Fruit fly (Drosophila melanogaster) whole organism, embryonic: ENCODE data around the gene HemK2.

ENCODE experiments used
- Ada2b ChIP-seq: fragments of 200-800 bp; sonication (Bioruptor generic); IDR thresholded peaks from 2 replicates; pipeline ENCODE4 v1.3.6; 2022; ENCODE audit warnings: missing biosample characterization, missing genetic modification characterization
- Antp ChIP-seq: fragments of 200-800 bp; sonication (Bioruptor generic); optimal IDR thresholded peaks from 3 replicates; lab custom pipeline; 2016; ENCODE audit warnings: missing biosample characterization, missing genetic modification characterization
- CG10147 ChIP-seq: fragments of 200-800 bp; sonication (Bioruptor generic); optimal IDR thresholded peaks from 2 replicates; lab custom pipeline; 2019; ENCODE audit warnings: missing biosample characterization, mild to moderate bottlenecking, missing genetic modification characterization, moderate library complexity
- CG10366 ChIP-seq: fragments of 200-800 bp; sonication (Bioruptor generic); IDR thresholded peaks from 2 replicates; pipeline ENCODE4 v1.3.6; 2022; ENCODE audit warnings: missing biosample characterization, missing genetic modification characterization
- CG10979 ChIP-seq: fragments of 200-800 bp; sonication (Bioruptor generic); optimal IDR thresholded peaks from 2 replicates; lab custom pipeline; 2018; ENCODE audit warnings: missing biosample characterization, mild to moderate bottlenecking, missing genetic modification characterization, moderate library complexity
- CG11456 ChIP-seq: fragments of 200-800 bp; sonication (Bioruptor generic); IDR thresholded peaks from 3 replicates; pipeline ENCODE4 v1.3.6; 2022; ENCODE audit warnings: missing biosample characterization, missing genetic modification characterization
- CG13296 ChIP-seq: fragments of 200-800 bp; sonication (Bioruptor generic); optimal IDR thresholded peaks from 3 replicates; lab custom pipeline; 2018; ENCODE audit warnings: missing biosample characterization, mild to moderate bottlenecking, missing genetic modification characterization
- CG13775 ChIP-seq: fragments of 200-800 bp; sonication (Bioruptor generic); optimal IDR thresholded peaks from 3 replicates; lab custom pipeline; 2017; ENCODE audit warnings: missing biosample characterization, mild to moderate bottlenecking, missing genetic modification characterization
- CG14710 ChIP-seq: fragments of 200-800 bp; sonication (Bioruptor generic); optimal IDR thresholded peaks from 3 replicates; lab custom pipeline; 2019; ENCODE audit warnings: missing biosample characterization, mild to moderate bottlenecking, missing genetic modification characterization, moderate library complexity
- CG14860 ChIP-seq: fragments of 200-800 bp; sonication (Bioruptor generic); IDR thresholded peaks from 3 replicates; pipeline ENCODE4 v1.3.6; 2022; ENCODE audit warnings: missing biosample characterization, missing genetic modification characterization; ENCODE audit not compliant: partially characterized antibody
- CG17912 ChIP-seq: fragments of 200-800 bp; sonication (Bioruptor generic); optimal IDR thresholded peaks from 2 replicates; lab custom pipeline; 2018; ENCODE audit warnings: missing biosample characterization, mild to moderate bottlenecking, missing genetic modification characterization
- CG31224 ChIP-seq: fragments of 200-800 bp; sonication (Bioruptor generic); IDR thresholded peaks from 2 replicates; pipeline ENCODE4 v1.3.6; 2022; ENCODE audit warnings: missing biosample characterization, missing genetic modification characterization
- CG3726 ChIP-seq: fragments of 200-800 bp; sonication (Bioruptor generic); IDR thresholded peaks from 3 replicates; pipeline ENCODE4, ENCODE4 v1.3.6; 2022; ENCODE audit warnings: missing biosample characterization, missing genetic modification characterization
- CG5180 ChIP-seq: fragments of 200-800 bp; sonication (Bioruptor generic); optimal IDR thresholded peaks from 3 replicates; lab custom pipeline; 2017; ENCODE audit warnings: missing biosample characterization, missing genetic modification characterization, mild to moderate bottlenecking, moderate library complexity, missing genetic modification reagents
- CG6683 ChIP-seq: fragments of 200-800 bp; sonication (Bioruptor generic); optimal IDR thresholded peaks from 2 replicates; lab custom pipeline; 2017; ENCODE audit warnings: missing biosample characterization, mild to moderate bottlenecking, missing genetic modification characterization, missing genetic modification reagents
- CG8281 ChIP-seq: fragments of 200-800 bp; sonication (Bioruptor generic); optimal IDR thresholded peaks from 2 replicates; lab custom pipeline; 2018; ENCODE audit warnings: missing biosample characterization, mild to moderate bottlenecking, missing genetic modification characterization, moderate library complexity
- CG8765 ChIP-seq: fragments of 200-800 bp; sonication (Bioruptor generic); IDR thresholded peaks from 2 replicates; pipeline ENCODE4 v1.3.6; 2022; ENCODE audit warnings: missing biosample characterization, missing genetic modification characterization
- CG9437 ChIP-seq: fragments of 200-800 bp; sonication (Bioruptor generic); optimal IDR thresholded peaks from 2 replicates; lab custom pipeline; 2018; ENCODE audit warnings: missing biosample characterization, mild to moderate bottlenecking, missing genetic modification characterization
- CkIIα-i1 ChIP-seq: fragments of 200-800 bp; sonication (Bioruptor generic); IDR thresholded peaks from 2 replicates; pipeline ENCODE4 v1.3.6; 2022; ENCODE audit warnings: missing biosample characterization, missing genetic modification characterization
- CoRest ChIP-seq: fragments of 200-800 bp; sonication (Bioruptor generic); optimal IDR thresholded peaks from 3 replicates; lab custom pipeline; 2018; ENCODE audit warnings: missing biosample characterization, mild to moderate bottlenecking, missing genetic modification characterization, moderate library complexity
- Dref ChIP-seq: fragments of 200-800 bp; sonication (Bioruptor generic); IDR thresholded peaks from 2 replicates; pipeline ENCODE4 v1.3.6; 2022; ENCODE audit warnings: missing biosample characterization, missing genetic modification characterization
- Drgx ChIP-seq: fragments of 200-800 bp; sonication (Bioruptor generic); IDR thresholded peaks from 2 replicates; pipeline ENCODE4 v1.3.6; 2022; ENCODE audit warnings: missing biosample characterization, missing genetic modification characterization
- Fer3 ChIP-seq: fragments of 200-800 bp; sonication (Bioruptor generic); optimal IDR thresholded peaks from 2 replicates; lab custom pipeline; 2018; ENCODE audit warnings: missing biosample characterization, mild to moderate bottlenecking, missing genetic modification characterization, moderate library complexity
- Hey ChIP-seq: fragments of 200-800 bp; sonication (Bioruptor generic); optimal IDR thresholded peaks from 3 replicates; lab custom pipeline; 2018; ENCODE audit warnings: missing biosample characterization, mild to moderate bottlenecking, missing genetic modification characterization
- Hsf ChIP-seq: fragments of 200-800 bp; sonication (Bioruptor generic); optimal IDR thresholded peaks from 3 replicates; lab custom pipeline; 2016; ENCODE audit warnings: missing biosample characterization, missing genetic modification characterization
- Kr ChIP-seq: fragments of 200-800 bp; sonication (Bioruptor generic); optimal IDR thresholded peaks from 2 replicates; lab custom pipeline; 2017; ENCODE audit warnings: missing biosample characterization, mild to moderate bottlenecking, missing genetic modification characterization
- MBD-R2 ChIP-seq: fragments of 200-800 bp; sonication (Bioruptor generic); IDR thresholded peaks from 2 replicates; pipeline ENCODE4 v1.3.6; 2022; ENCODE audit warnings: missing biosample characterization, missing genetic modification characterization
- Med ChIP-seq: fragments of 200-800 bp; sonication (Bioruptor generic); peaks from one replicate; lab custom pipeline; 2016; ENCODE audit warnings: missing biosample characterization, missing genetic modification characterization, mild to moderate bottlenecking, inconsistent platforms, moderate library complexity
- Meics ChIP-seq: fragments of 200-800 bp; sonication (Bioruptor generic); optimal IDR thresholded peaks from 2 replicates; lab custom pipeline; 2017; ENCODE audit warnings: missing biosample characterization, mild to moderate bottlenecking, missing genetic modification characterization
- Mrtf ChIP-seq: fragments of 200-800 bp; sonication (Bioruptor generic); IDR thresholded peaks from 3 replicates; pipeline ENCODE4 v1.3.6; 2022; ENCODE audit warnings: missing biosample characterization, missing genetic modification characterization
- Xbp1 ChIP-seq: fragments of 200-800 bp; sonication (Bioruptor generic); optimal IDR thresholded peaks from 3 replicates; lab custom pipeline; 2016; ENCODE audit warnings: missing biosample characterization, mild to moderate bottlenecking, missing genetic modification characterization
- ara ChIP-seq: fragments of 200-800 bp; sonication (Bioruptor generic); IDR thresholded peaks from 2 replicates; pipeline ENCODE4 v1.3.6; 2022; ENCODE audit warnings: missing biosample characterization, missing genetic modification characterization
- br ChIP-seq: fragments of >200 bp; optimal IDR thresholded peaks from 2 replicates; lab custom pipeline; 2017
- chif ChIP-seq, 2 experiments: fragments of 200-800 bp; sonication (Bioruptor generic); optimal IDR thresholded peaks; 3 replicates each; lab custom pipeline; 2016; ENCODE audit warnings: missing biosample characterization in 2 of 2, missing genetic modification characterization in 2 of 2
- chinmo ChIP-seq: fragments of 200-800 bp; sonication (Bioruptor generic); IDR thresholded peaks from 4 replicates; pipeline ENCODE4 v1.3.6; 2022; ENCODE audit warnings: missing biosample characterization, missing genetic modification characterization; ENCODE audit not compliant: partially characterized antibody
- dati ChIP-seq: fragments of 200-800 bp; sonication (Bioruptor generic); IDR thresholded peaks from 2 replicates; pipeline ENCODE4 v1.3.6; 2022; ENCODE audit warnings: missing biosample characterization, missing genetic modification characterization
- fd96Cb ChIP-seq: fragments of 200-800 bp; sonication (Bioruptor generic); optimal IDR thresholded peaks from 2 replicates; lab custom pipeline; 2018; ENCODE audit warnings: missing biosample characterization, mild to moderate bottlenecking, missing genetic modification characterization, moderate library complexity
- gem ChIP-seq: fragments of 200-800 bp; sonication (Bioruptor generic); optimal IDR thresholded peaks from 2 replicates; lab custom pipeline; 2019; ENCODE audit warnings: missing biosample characterization, mild to moderate bottlenecking, missing genetic modification characterization, moderate library complexity
- ham ChIP-seq: fragments of 200-800 bp; sonication (Bioruptor generic); IDR thresholded peaks from 2 replicates; pipeline ENCODE4 v1.3.6; 2022; ENCODE audit warnings: missing biosample characterization, missing genetic modification characterization
- lbe ChIP-seq: fragments of 200-800 bp; sonication (Bioruptor generic); optimal IDR thresholded peaks from 2 replicates; lab custom pipeline; 2016; ENCODE audit warnings: missing biosample characterization, mild to moderate bottlenecking, missing genetic modification characterization
- org-1 ChIP-seq: fragments of 200-800 bp; sonication (Bioruptor generic); optimal IDR thresholded peaks from 2 replicates; lab custom pipeline; 2017; ENCODE audit warnings: missing biosample characterization, missing genetic modification characterization
- phol ChIP-seq: fragments of 200-800 bp; sonication (Bioruptor generic); optimal IDR thresholded peaks from 3 replicates; lab custom pipeline; 2018; ENCODE audit warnings: missing biosample characterization, mild to moderate bottlenecking, missing genetic modification characterization, moderate library complexity
- pita ChIP-seq: fragments of 200-800 bp; sonication (Bioruptor generic); optimal IDR thresholded peaks from 2 replicates; lab custom pipeline; 2017; ENCODE audit warnings: missing biosample characterization, mild to moderate bottlenecking, missing genetic modification characterization
- pnt ChIP-seq: fragments of 200-800 bp; sonication (Bioruptor generic); optimal IDR thresholded peaks from 3 replicates; lab custom pipeline; 2016; ENCODE audit warnings: missing biosample characterization, missing genetic modification characterization
- salm ChIP-seq: fragments of 200-800 bp; sonication (Bioruptor generic); optimal IDR thresholded peaks from 2 replicates; lab custom pipeline; 2018; ENCODE audit warnings: missing biosample characterization, mild to moderate bottlenecking, missing genetic modification characterization
- sens ChIP-seq: fragments of 200-800 bp; sonication (Bioruptor generic); peaks from one replicate; lab custom pipeline; 2016; ENCODE audit warnings: missing biosample characterization, missing genetic modification characterization
- tgo ChIP-seq: fragments of 200-800 bp; sonication (Bioruptor generic); IDR thresholded peaks from 3 replicates; pipeline ENCODE4 v1.3.6; 2022; ENCODE audit warnings: missing biosample characterization, missing genetic modification characterization
- tin ChIP-seq: fragments of 200-800 bp; sonication (Bioruptor generic); optimal IDR thresholded peaks from 3 replicates; lab custom pipeline; 2016; ENCODE audit warnings: missing biosample characterization, missing genetic modification characterization
- tna ChIP-seq: fragments of 200-800 bp; sonication (Bioruptor generic); IDR thresholded peaks from 2 replicates; pipeline ENCODE4 v1.3.6; 2022; ENCODE audit warnings: missing biosample characterization, missing genetic modification characterization; ENCODE audit not compliant: partially characterized antibody
- twi ChIP-seq: fragments of 200-800 bp; optimal IDR thresholded peaks from 2 replicates; lab custom pipeline; 2019; ENCODE audit warnings: missing biosample characterization, mild to moderate bottlenecking, missing genetic modification characterization, moderate library complexity
- z ChIP-seq: fragments of 200-800 bp; sonication (Bioruptor generic); IDR thresholded peaks from 3 replicates; pipeline ENCODE4 v1.3.6; 2022; ENCODE audit warnings: missing biosample characterization, missing genetic modification characterization

Gene HemK2

dm6 chr2L:2750337-2751084, 9.0 kb downstream of the HemK2 start (continued):
- TF ChIP-seq CG8765 (GFP tag; lab: Robert Waterston, UW) (no peak), CoRest (tag; lab: Kevin White, UChicago) (peak; percentile 82), Drgx (no peak), chif (GFP tag; optimal IDR thresholded peaks at IDR 0.05; lab: Kevin White, UChicago) (peak; percentile 17 to 76), CG11456 (GFP tag; lab: Robert Waterston, UW) (no peak), phol (tag; lab: Kevin White, UChicago) (peak; percentile 83), Xbp1 (GFP tag; lab: Kevin White, UChicago) (peak; percentile 74), gem (tag; lab: Kevin White, UChicago) (peak; percentile 88), CG31224 (GFP tag; lab: Robert Waterston, UW) (no peak), Meics (GFP tag; lab: Kevin White, UChicago) (peak; percentile 88), Kr (GFP tag; lab: Kevin White, UChicago) (no peak), CG10979 (tag; lab: Kevin White, UChicago) (peak; percentile 81), dati (GFP tag; lab: Robert Waterston, UW) (no peak), sens (GFP tag; lab: Kevin White, UChicago) (peak; percentile 94), tin (GFP tag; lab: Kevin White, UChicago) (peak; percentile 58), br (lab: Kevin White, UChicago) (no peak), pita (no peak), MBD-R2 (GFP tag; lab: Robert Waterston, UW) (no peak), CG5180 (peak; percentile 63), Mrtf (GFP tag; lab: Robert Waterston, UW) (no peak), tgo (GFP tag; lab: Robert Waterston, UW) (no peak), CG14710 (tag; lab: Kevin White, UChicago) (peak; percentile 65), Dref (GFP tag; lab: Robert Waterston, UW) (no peak), salm (tag; lab: Kevin White, UChicago) (peak; percentile 47), CG3726 (GFP tag; lab: Robert Waterston, UW) (no peak), Fer3 (tag; lab: Kevin White, UChicago) (peak; percentile 88), ham (GFP tag; lab: Robert Waterston, UW) (no peak), CG10147 (GFP tag; lab: Kevin White, UChicago) (peak; percentile 80), Ada2b (GFP tag; lab: Robert Waterston, UW) (no peak), Hey (tag; lab: Kevin White, UChicago) (no peak), ara (no peak), Antp (peak; percentile 87), z (GFP tag; lab: Robert Waterston, UW) (no peak), CG8281 (tag; lab: Kevin White, UChicago) (peak; percentile 65), CG13775 (GFP tag; lab: Kevin White, UChicago) (peak; percentile 45), org-1 (peak; percentile 87), CG17912 (no peak), CkIIα-i1 (GFP tag; lab: Robert Waterston, UW) (no peak), chinmo (no peak), CG10366 (no peak), Hsf (peak; percentile 79), CG13296 (peak; percentile 86), CG14860 (no peak), lbe (GFP tag; lab: Kevin White, UChicago) (no peak), fd96Cb (tag; lab: Kevin White, UChicago) (peak; percentile 74), CG6683 (GFP tag; lab: Kevin White, UChicago) (peak; percentile 52), Med (GFP tag; lab: Kevin White, UChicago) (peak; percentile 98), twi (tag; lab: Kevin White, UChicago) (peak; percentile 56), pnt (GFP tag; lab: Kevin White, UChicago) (peak; percentile 70), tna (no peak), CG9437 (GFP tag; lab: Kevin White, UChicago) (peak; percentile 57)
